Fruit fly (Drosophila melanogaster): Measurements from ENCODE around the gene CG11837.

CG11837 gene

dm6 chr3R:29039704-29040430 is 9.4 kb upstream of the CG11837 start (continued):
- TF ChIP-seq salm (tag; optimal IDR thresholded peaks at IDR 0.05) (no peak), eyg (GFP tag; optimal IDR thresholded peaks at IDR 0.05) (no peak), ci (GFP tag; IDR thresholded peaks at IDR 0.05) (peak; percentile 48; the same call in 2 of the 3 replicates), CG9797 (GFP tag; optimal IDR thresholded peaks at IDR 0.05) (peak; percentile 13), CG33213 (GFP tag; optimal IDR thresholded peaks at IDR 0.05) (peak; percentile 46), hkb (optimal IDR thresholded peaks at IDR 0.05) (no peak), hkb (GFP tag; IDR thresholded peaks at IDR 0.05) (0 out of 2 replicates have a peak, but pooled peaks have one; percentile 10), Tbp (GFP tag; optimal IDR thresholded peaks at IDR 0.05) (no peak), CG11456 (GFP tag; IDR thresholded peaks at IDR 0.05) (no peak), ranshi (GFP tag; IDR thresholded peaks at IDR 0.05) (no peak), Bdp1 (GFP tag; optimal IDR thresholded peaks at IDR 0.05) (peak; percentile 9), TFAM (GFP tag; optimal IDR thresholded peaks at IDR 0.05) (no peak), ind (GFP tag; optimal IDR thresholded peaks at IDR 0.05) (peak; percentile 39), CG12391 (tag; optimal IDR thresholded peaks at IDR 0.05) (peak; percentile 38), hb (GFP tag; IDR thresholded peaks at IDR 0.05; ENCODE audit: partially characterized antibody) (no peak), zen2 (GFP tag; IDR thresholded peaks at IDR 0.05; ENCODE audit: partially characterized antibody) (no peak), dmrt11E (tag; optimal IDR thresholded peaks at IDR 0.05) (peak; percentile 17), run (tag; optimal IDR thresholded peaks at IDR 0.05) (no peak), ab (GFP tag; optimal IDR thresholded peaks at IDR 0.05) (peak; percentile 26), oc (tag; optimal IDR thresholded peaks at IDR 0.05) (no peak), CG16863 (GFP tag; optimal IDR thresholded peaks at IDR 0.05) (no peak), Vsx1 (GFP tag; optimal IDR thresholded peaks at IDR 0.05) (peak; percentile 24), CG8478 (optimal IDR thresholded peaks at IDR 0.05) (no peak), CG9876 (GFP tag; optimal IDR thresholded peaks at IDR 0.05) (peak; percentile 6), CG1603 (tag; optimal IDR thresholded peaks at IDR 0.05) (peak; percentile 57), MESR4 (GFP tag; optimal IDR thresholded peaks at IDR 0.05) (peak; percentile 26), CG43689 (GFP tag; IDR thresholded peaks at IDR 0.05) (no peak), Ptx1 (GFP tag; IDR thresholded peaks at IDR 0.05) (0 out of 2 replicates have a peak, but pooled peaks have one; percentile 7), Dad (GFP tag; optimal IDR thresholded peaks at IDR 0.05) (peak; percentile 55), NfI (GFP tag; optimal IDR thresholded peaks at IDR 0.05) (peak; percentile 53), fd102C (GFP tag; optimal IDR thresholded peaks at IDR 0.05) (no peak), Ada2b (GFP tag; IDR thresholded peaks at IDR 0.05) (peak; percentile 22; the same call in 1 of the 2 replicates), bigmax (GFP tag; optimal IDR thresholded peaks at IDR 0.05) (no peak), repo (GFP tag; optimal IDR thresholded peaks at IDR 0.05) (peak; percentile 11), ro (GFP tag; IDR thresholded peaks at IDR 0.05) (no peak), CG2889 (GFP tag; IDR thresholded peaks at IDR 0.05) (no peak; the same call in 1 of the 3 replicates), nau (GFP tag; optimal IDR thresholded peaks at IDR 0.05) (no peak), CG6254 (GFP tag; optimal IDR thresholded peaks at IDR 0.05) (no peak), CG5245 (GFP tag; optimal IDR thresholded peaks at IDR 0.05) (no peak), lilli (GFP tag; optimal IDR thresholded peaks at IDR 0.05) (peak; percentile 65), CG17385 (GFP tag; optimal IDR thresholded peaks at IDR 0.05) (peak; percentile 39), CG16813 (GFP tag; IDR thresholded peaks at IDR 0.05; ENCODE audit: partially characterized antibody) (no peak), CG14014 (GFP tag; IDR thresholded peaks at IDR 0.05) (peak; percentile 20; the same call in 1 of the 2 replicates), CG7556 (GFP tag; optimal IDR thresholded peaks at IDR 0.05) (no peak), bbx (GFP tag; IDR thresholded peaks at IDR 0.05; ENCODE audit: partially characterized antibody) (no peak), Asciz (GFP tag; optimal IDR thresholded peaks at IDR 0.05) (no peak), Nf-YB (GFP tag; optimal IDR thresholded peaks at IDR 0.05) (peak; percentile 54), CG4282 (GFP tag; optimal IDR thresholded peaks at IDR 0.05) (peak; percentile 23), kni (GFP tag; optimal IDR thresholded peaks at IDR 0.05) (no peak), az2 (GFP tag; optimal IDR thresholded peaks at IDR 0.05) (no peak)

Data from whole organism, embryonic.